Worm (Caenorhabditis elegans) whole organism, L4/young adult: ENCODE data around the gene F59A1.6.

Experiments
- dao-5 ChIP-seq: sonication (generic microtip); optimal IDR thresholded peaks from 2 replicates; lab custom pipeline; 2016; ENCODE audit warnings: missing genotype, missing genetic modification characterization, moderate library complexity, missing compliant biosample characterization
- him-1 ChIP-seq: sonication (generic microtip); optimal IDR thresholded peaks from 2 replicates; lab custom pipeline; 2016; ENCODE audit warnings: missing genotype, missing genetic modification reagents, missing genetic modification characterization, missing compliant biosample characterization

DNA sequence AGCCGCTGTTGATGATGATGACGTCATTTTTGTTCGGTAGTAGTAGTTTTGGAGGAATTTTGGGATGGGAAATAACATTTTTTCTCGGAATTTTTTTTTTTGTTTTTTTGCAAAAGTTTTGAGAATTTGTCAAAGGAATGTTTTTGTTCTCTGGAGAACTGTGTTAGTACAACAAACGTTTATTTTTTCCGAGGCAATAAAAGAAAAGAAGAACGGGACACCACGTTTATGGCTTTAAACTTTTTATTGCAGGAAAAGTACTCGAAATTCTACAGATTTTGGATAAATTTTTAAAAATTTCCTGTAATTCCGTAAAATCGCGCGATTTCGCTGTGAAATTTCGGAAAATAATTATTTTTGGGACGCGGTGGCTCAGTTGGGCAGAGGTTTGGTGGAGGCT lies 6.0 kb downstream of the F59A1.6 start, which contains the start of gene F59A1.13:
- TF ChIP-seq dao-5 (tag; lab: Kevin White, UChicago) (no peak), him-1 (tag; lab: Kevin White, UChicago) (no peak)
